Fruit fly (Drosophila melanogaster): Measurements from ENCODE around the gene CG42537.

CG42537 gene

DNA sequence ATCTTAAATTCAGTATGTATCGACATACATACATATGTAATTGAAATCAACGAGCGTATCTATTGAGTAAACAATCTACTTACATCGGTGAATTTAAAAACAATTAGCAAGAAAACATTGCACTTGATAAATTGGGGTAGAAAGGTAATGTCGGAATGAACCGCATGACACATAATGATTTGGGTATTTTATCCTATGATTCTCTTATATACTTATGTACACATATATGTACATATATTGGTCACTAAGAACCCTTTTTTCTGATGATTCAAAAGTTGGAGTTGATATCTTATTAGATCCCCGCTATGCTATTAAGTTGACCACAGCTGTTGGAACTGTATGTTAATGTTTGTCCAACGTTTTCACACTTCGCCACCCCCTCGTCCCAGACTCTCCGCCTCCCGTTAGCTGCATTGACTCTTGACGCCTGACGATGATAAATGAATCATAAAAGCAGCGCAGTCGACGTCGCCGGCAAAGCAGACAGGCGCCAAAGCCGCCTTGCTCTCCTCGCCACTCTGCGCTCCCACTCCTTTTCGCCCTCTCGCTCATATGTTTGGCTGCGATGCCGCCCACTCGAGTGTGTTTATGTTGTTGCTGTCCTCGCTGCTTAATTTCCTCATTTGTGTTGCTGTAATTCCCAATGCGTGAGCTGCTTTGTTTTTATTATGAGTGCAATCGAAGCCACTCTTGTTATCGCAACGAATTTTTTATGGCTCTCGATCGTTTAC is 24.5 kb upstream of the CG42537 start (continued):
- TF ChIP-seq CG3726 (GFP tag; IDR thresholded peaks at IDR 0.05) (no peak), seq (GFP tag; IDR thresholded peaks at IDR 0.05) (no peak), pan (optimal IDR thresholded peaks at IDR 0.05) (no peak), pan (GFP tag; optimal IDR thresholded peaks at IDR 0.05 in 1 of 2, IDR thresholded peaks at IDR 0.05 in 1 of 2) (no peak), insv (GFP tag; optimal IDR thresholded peaks at IDR 0.05) (no peak), zfh1 (GFP tag; IDR thresholded peaks at IDR 0.05) (0 out of 3 replicates have a peak, but pooled peaks have one; percentile 44), luna (GFP tag; optimal IDR thresholded peaks at IDR 0.05) (no peak), sc (optimal IDR thresholded peaks at IDR 0.05) (no peak), sc (GFP tag; optimal IDR thresholded peaks at IDR 0.05) (peak; percentile 9), Deaf1 (tag; optimal IDR thresholded peaks at IDR 0.05) (no peak), CG30431 (GFP tag; optimal IDR thresholded peaks at IDR 0.05) (no peak), cato (GFP tag; optimal IDR thresholded peaks at IDR 0.05; ENCODE audit: borderline replicate concordance) (no peak)

DNA sequence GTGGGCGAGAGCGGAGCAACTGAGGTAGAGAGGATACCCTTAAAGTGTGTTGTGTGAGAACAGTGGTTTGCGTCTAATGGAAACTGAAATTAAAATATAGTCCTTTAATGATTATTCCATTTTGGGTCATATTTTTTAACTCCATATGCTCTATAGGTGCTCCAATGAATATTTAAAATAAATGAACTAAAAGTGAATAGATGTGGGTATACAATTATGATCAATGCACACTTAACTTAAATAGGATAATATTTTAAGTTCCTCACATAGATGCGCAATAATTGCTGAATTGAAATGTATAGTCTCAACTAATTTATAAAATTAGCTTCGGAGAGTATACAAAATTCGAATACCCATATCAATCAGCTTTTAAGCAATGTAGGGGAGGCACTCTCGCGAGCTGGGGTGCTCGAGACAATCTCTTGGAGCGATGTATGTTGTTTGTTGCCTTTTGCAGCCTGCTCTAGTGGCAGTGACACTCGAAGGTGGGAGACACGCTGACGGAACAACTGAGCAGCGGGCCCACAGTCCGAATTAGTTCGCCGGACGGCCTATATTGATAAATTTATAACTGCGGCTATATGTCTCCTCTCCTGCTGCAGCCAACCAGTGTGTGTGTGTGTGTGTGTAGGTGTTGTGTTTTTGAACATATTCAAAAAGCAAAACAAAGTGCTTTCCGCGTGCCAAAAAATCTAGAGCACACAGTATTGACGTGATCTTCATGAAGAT is 23.8 kb upstream of the CG42537 start:
- peak; percentile 61; the same call in 1 of the 2 replicates for TF ChIP-seq gsb (GFP tag; IDR thresholded peaks at IDR 0.05)
- TF ChIP-seq her (GFP tag; optimal IDR thresholded peaks at IDR 0.05), result no peak
- no peak for TF ChIP-seq ac (GFP tag; optimal IDR thresholded peaks at IDR 0.05)
- TF ChIP-seq CG30431 (GFP tag; optimal IDR thresholded peaks at IDR 0.05), result peak; percentile 61
- TF ChIP-seq Dip2 (GFP tag; IDR thresholded peaks at IDR 0.05), result no peak
- TF ChIP-seq YL-1 (GFP tag; optimal IDR thresholded peaks at IDR 0.05), result no peak
- TF ChIP-seq pfk (GFP tag; optimal IDR thresholded peaks at IDR 0.05), result no peak
- TF ChIP-seq CG7271 (tag; optimal IDR thresholded peaks at IDR 0.05), result no peak
- TF ChIP-seq CG18619 (GFP tag; optimal IDR thresholded peaks at IDR 0.05), result peak; percentile 80
- peak; percentile 58 for TF ChIP-seq CG5953 (GFP tag; IDR thresholded peaks at IDR 0.05)
- no peak for TF ChIP-seq Hr78 (GFP tag; optimal IDR thresholded peaks at IDR 0.05)
- TF ChIP-seq tx (GFP tag; optimal IDR thresholded peaks at IDR 0.05), result peak; percentile 69
- TF ChIP-seq CG4854 (GFP tag; optimal IDR thresholded peaks at IDR 0.05), result peak; percentile 41
- TF ChIP-seq Asciz (GFP tag; optimal IDR thresholded peaks at IDR 0.05), result peak; percentile 64
- no peak for TF ChIP-seq NfI (GFP tag; optimal IDR thresholded peaks at IDR 0.05)
- no peak for TF ChIP-seq nerfin-1 (tag; optimal IDR thresholded peaks at IDR 0.05)
- TF ChIP-seq nmo (GFP tag; optimal IDR thresholded peaks at IDR 0.05), result peak; percentile 93
- TF ChIP-seq ara (GFP tag; IDR thresholded peaks at IDR 0.05), result no peak
- TF ChIP-seq gsb-n (tag; optimal IDR thresholded peaks at IDR 0.05), result no peak
- peak; percentile 14 for TF ChIP-seq slou (GFP tag; optimal IDR thresholded peaks at IDR 0.05)
- TF ChIP-seq CkIIα-i1 (GFP tag; IDR thresholded peaks at IDR 0.05), result no peak
- TF ChIP-seq CG11398 (GFP tag; optimal IDR thresholded peaks at IDR 0.05), result no peak
- peak; percentile 51; the same call in 1 of the 3 replicates for TF ChIP-seq Aef1 (GFP tag; IDR thresholded peaks at IDR 0.05)
- no peak for TF ChIP-seq Deaf1 (tag; optimal IDR thresholded peaks at IDR 0.05)
- TF ChIP-seq CG14050 (GFP tag; IDR thresholded peaks at IDR 0.05), result peak; percentile 59; the same call in 1 of the 3 replicates
- TF ChIP-seq CG6683 (GFP tag; optimal IDR thresholded peaks at IDR 0.05), result peak; percentile 49
- TF ChIP-seq CG14860 (GFP tag; IDR thresholded peaks at IDR 0.05; ENCODE audit: partially characterized antibody), result no peak
- TF ChIP-seq CG7786 (GFP tag; optimal IDR thresholded peaks at IDR 0.05), result peak; percentile 48
- no peak for TF ChIP-seq CG33213 (GFP tag; optimal IDR thresholded peaks at IDR 0.05)
- peak; percentile 38 for TF ChIP-seq CG5245 (GFP tag; optimal IDR thresholded peaks at IDR 0.05)
- TF ChIP-seq run (tag; optimal IDR thresholded peaks at IDR 0.05), result no peak
- TF ChIP-seq CG13624 (GFP tag; optimal IDR thresholded peaks at IDR 0.05), result peak; percentile 61
- peak; percentile 55 to 81 for TF ChIP-seq chif (GFP tag; optimal IDR thresholded peaks at IDR 0.05)
- no peak for TF ChIP-seq pzg (GFP tag; optimal IDR thresholded peaks at IDR 0.05)
- peak; percentile 89 for TF ChIP-seq CG12659 (GFP tag; optimal IDR thresholded peaks at IDR 0.05)
- TF ChIP-seq CG32532 (GFP tag; IDR thresholded peaks at IDR 0.05), result peak; percentile 47; the same call in 1 of the 2 replicates
- no peak for TF ChIP-seq emc (GFP tag; optimal IDR thresholded peaks at IDR 0.05)

Measured in whole organism, embryonic.